Worm (Caenorhabditis elegans) whole organism, mixed stage, embryonic: ENCODE results near the gene gst-23.

Source experiments
- ces-1 ChIP-seq: fragments of 150-350 bp; optimal IDR thresholded peaks from 2 replicates; lab custom pipeline; 2014; ENCODE audit warnings: missing biosample characterization, missing genetic modification reagents, missing genetic modification characterization
- elt-1 ChIP-seq: sonication (generic microtip); optimal IDR thresholded peaks from 2 replicates; lab custom pipeline; 2017; ENCODE audit warnings: missing genetic modification characterization, mild to moderate bottlenecking, missing compliant biosample characterization, antibody characterized with exemption, moderate library complexity, borderline replicate concordance; ENCODE audit not compliant: insufficient read depth
- mab-5 ChIP-seq: fragments of 150-350 bp; optimal IDR thresholded peaks from 2 replicates; lab custom pipeline; 2014; ENCODE audit warnings: missing biosample characterization, missing genetic modification characterization
- nhr-12 ChIP-seq: fragments of 150-350 bp; optimal IDR thresholded peaks from 2 replicates; lab custom pipeline; 2014; ENCODE audit warnings: missing biosample characterization, missing genetic modification characterization
- pha-4 ChIP-seq: fragments of 150-350 bp; optimal IDR thresholded peaks from 2 replicates; lab custom pipeline; 2018; ENCODE audit warnings: missing biosample characterization, missing genetic modification reagents, missing genetic modification characterization
- snpc-4 ChIP-seq: fragments of 150-350 bp; optimal IDR thresholded peaks from 2 replicates; lab custom pipeline; 2014; ENCODE audit warnings: missing biosample characterization, missing genetic modification characterization
- unc-62 ChIP-seq: fragments of 150-350 bp; optimal IDR thresholded peaks from 2 replicates; lab custom pipeline; 2014; ENCODE audit warnings: missing biosample characterization, missing genetic modification reagents, missing genetic modification characterization
- ztf-11 ChIP-seq: fragments of 150-350 bp; optimal IDR thresholded peaks from 2 replicates; lab custom pipeline; 2014; ENCODE audit warnings: missing biosample characterization, missing genetic modification characterization

DNA sequence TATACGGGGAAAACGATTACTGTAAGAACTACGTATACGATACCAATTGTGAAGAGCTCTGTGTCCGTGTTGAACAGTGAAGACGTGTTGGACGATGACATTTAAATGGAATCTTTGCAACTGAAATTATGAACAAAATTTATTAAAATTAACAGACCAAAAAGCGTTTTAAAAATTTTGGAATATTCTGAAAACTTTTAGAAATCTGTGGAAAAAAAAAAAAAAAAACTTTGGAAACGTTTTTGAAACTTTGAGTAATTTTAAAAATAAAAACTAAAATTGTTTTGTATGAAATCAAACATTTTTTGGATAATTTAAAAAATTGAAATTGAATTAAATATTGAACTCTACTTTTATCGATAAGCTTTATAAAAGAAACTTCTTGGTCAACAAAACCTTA is 13.0 kb downstream of the gst-23 start, which contains the start of gene srt-63:
- TF ChIP-seq elt-1 (no peak), ces-1 (no peak), snpc-4 (tag; lab: Kevin White, UChicago) (no peak), nhr-12 (tag; lab: Kevin White, UChicago) (no peak), ztf-11 (tag; lab: Kevin White, UChicago) (no peak), pha-4 (tag; lab: Kevin White, UChicago) (no peak), mab-5 (tag; lab: Kevin White, UChicago) (no peak), unc-62 (GFP tag; lab: Kevin White, UChicago) (no peak)
